Worm (Caenorhabditis elegans) whole organism, L2 larva: ENCODE data around the gene prde-1.

Experiments
- R02D3.7 ChIP-seq: fragments of 150-350 bp; optimal IDR thresholded peaks from 2 replicates; lab custom pipeline; 2014; ENCODE audit warnings: missing biosample characterization, missing genetic modification characterization
- aly-2 ChIP-seq: fragments of 150-350 bp; optimal IDR thresholded peaks from 2 replicates; lab custom pipeline; 2014; ENCODE audit warnings: missing biosample characterization, missing genetic modification characterization
- ceh-82 ChIP-seq: fragments of 150-350 bp; optimal IDR thresholded peaks from 2 replicates; lab custom pipeline; 2014; ENCODE audit warnings: missing biosample characterization, missing genetic modification characterization
- elt-3 ChIP-seq: sonication (generic microtip); optimal IDR thresholded peaks from 2 replicates; lab custom pipeline; 2017; ENCODE audit warnings: missing biosample characterization, missing genetic modification characterization
- nhr-10 ChIP-seq: sonication (generic microtip); optimal IDR thresholded peaks from 2 replicates; lab custom pipeline; 2017; ENCODE audit warnings: missing biosample characterization, missing genetic modification characterization

ce11 chrV:15517413-15517812 lies 20.6 kb upstream of the prde-1 start, which contains the start of gene F21A3.3:
- no peak for TF ChIP-seq ceh-82 (tag; lab: Kevin White, UChicago)
- no peak for TF ChIP-seq aly-2 (tag; lab: Kevin White, UChicago)
- TF ChIP-seq elt-3 (tag; lab: Kevin White, UChicago): no peak
- TF ChIP-seq R02D3.7 (tag; lab: Kevin White, UChicago): no peak
- no peak for TF ChIP-seq nhr-10
